Fruit fly (Drosophila melanogaster) whole organism, embryonic: ENCODE results near the gene CG5104.

Source experiments
- CG10654 ChIP-seq: fragments of 200-800 bp; sonication (Bioruptor generic); optimal IDR thresholded peaks from 2 replicates; lab custom pipeline; 2016; ENCODE audit warnings: missing biosample characterization, missing genetic modification characterization
- CG11696 ChIP-seq: fragments of 200-800 bp; sonication (Bioruptor generic); IDR thresholded peaks from 2 replicates; pipeline ENCODE4 v1.3.6; 2022; ENCODE audit warnings: missing biosample characterization, missing genetic modification characterization
- CG12219 ChIP-seq: fragments of 200-800 bp; sonication (Bioruptor generic); optimal IDR thresholded peaks from 3 replicates; lab custom pipeline; 2018; ENCODE audit warnings: missing biosample characterization, mild to moderate bottlenecking, missing genetic modification characterization
- CG12391 ChIP-seq: fragments of 200-800 bp; sonication (Bioruptor generic); optimal IDR thresholded peaks from 3 replicates; lab custom pipeline; 2018; ENCODE audit warnings: missing biosample characterization, mild to moderate bottlenecking, missing genetic modification characterization, moderate library complexity
- CG13123 ChIP-seq: fragments of 200-800 bp; sonication (Bioruptor generic); optimal IDR thresholded peaks from 2 replicates; lab custom pipeline; 2016; ENCODE audit warnings: missing biosample characterization, missing genetic modification characterization
- CG15479 ChIP-seq: fragments of 200-800 bp; sonication (Bioruptor generic); optimal IDR thresholded peaks from 3 replicates; lab custom pipeline; 2019; ENCODE audit warnings: missing biosample characterization, mild to moderate bottlenecking, missing genetic modification characterization, moderate library complexity
- CG15514 ChIP-seq: fragments of 200-800 bp; sonication (Bioruptor generic); optimal IDR thresholded peaks from 3 replicates; lab custom pipeline; 2017; ENCODE audit warnings: missing biosample characterization, missing genetic modification characterization, mild to moderate bottlenecking, moderate library complexity, missing genetic modification reagents
- CG2116 ChIP-seq: fragments of 200-800 bp; sonication (Bioruptor generic); optimal IDR thresholded peaks from 3 replicates; lab custom pipeline; 2018; ENCODE audit warnings: missing biosample characterization, mild to moderate bottlenecking, missing genetic modification characterization
- CG30431 ChIP-seq: fragments of 200-800 bp; sonication (Bioruptor generic); optimal IDR thresholded peaks from 2 replicates; lab custom pipeline; 2017; ENCODE audit warnings: missing biosample characterization, missing genetic modification characterization
- CG3281 ChIP-seq: fragments of 200-800 bp; sonication (Bioruptor generic); optimal IDR thresholded peaks from 3 replicates; lab custom pipeline; 2017; ENCODE audit warnings: missing biosample characterization, mild to moderate bottlenecking, missing genetic modification characterization
- CG6272 ChIP-seq: fragments of 200-800 bp; sonication (Bioruptor generic); IDR thresholded peaks from 2 replicates; pipeline ENCODE4 v1.3.6; 2022; ENCODE audit warnings: missing biosample characterization, missing genetic modification characterization
- CG8281 ChIP-seq: fragments of 200-800 bp; sonication (Bioruptor generic); optimal IDR thresholded peaks from 2 replicates; lab custom pipeline; 2018; ENCODE audit warnings: missing biosample characterization, mild to moderate bottlenecking, missing genetic modification characterization, moderate library complexity
- CrebB ChIP-seq: fragments of 200-800 bp; sonication (Bioruptor generic); optimal IDR thresholded peaks from 3 replicates; lab custom pipeline; 2018; ENCODE audit warnings: missing biosample characterization, mild to moderate bottlenecking, missing genetic modification characterization
- D ChIP-seq, 2 experiments: fragments of 200-800 bp in 1 of 2; fragments of >200 bp in 1 of 2; sonication (Bioruptor generic) in 1 of 2; optimal IDR thresholded peaks; 2 replicates in 1 of 2; 3 replicates in 1 of 2; lab custom pipeline; 2017; ENCODE audit warnings: mild to moderate bottlenecking in 1 of 2, missing biosample characterization in 1 of 2, missing genetic modification characterization in 1 of 2, missing genetic modification reagents in 1 of 2
- Dref ChIP-seq: fragments of 200-800 bp; sonication (Bioruptor generic); IDR thresholded peaks from 2 replicates; pipeline ENCODE4 v1.3.6; 2022; ENCODE audit warnings: missing biosample characterization, missing genetic modification characterization
- GATAe ChIP-seq: fragments of 200-800 bp; sonication (Bioruptor generic); conservative IDR thresholded peaks from 2 replicates; pipeline ENCODE4 v1.3.6; 2022; ENCODE audit warnings: missing biosample characterization, missing genetic modification characterization
- Hr39 ChIP-seq: fragments of >200 bp; optimal IDR thresholded peaks from 2 replicates; lab custom pipeline; 2017
- Lim3 ChIP-seq: fragments of 200-800 bp; sonication (Bioruptor generic); IDR thresholded peaks from 2 replicates; pipeline ENCODE4 v1.3.6; 2022; ENCODE audit warnings: missing biosample characterization, missing genetic modification characterization
- Mad ChIP-seq: fragments of 200-800 bp; sonication (Bioruptor generic); optimal IDR thresholded peaks from 2 replicates; lab custom pipeline; 2016; ENCODE audit warnings: missing biosample characterization, missing genetic modification characterization
- Meics ChIP-seq: fragments of 200-800 bp; sonication (Bioruptor generic); optimal IDR thresholded peaks from 2 replicates; lab custom pipeline; 2017; ENCODE audit warnings: missing biosample characterization, mild to moderate bottlenecking, missing genetic modification characterization
- Opbp ChIP-seq: fragments of 200-800 bp; sonication (Bioruptor generic); IDR thresholded peaks from 3 replicates; pipeline ENCODE4 v1.3.6; 2022; ENCODE audit warnings: missing biosample characterization, missing genetic modification characterization; ENCODE audit not compliant: partially characterized antibody
- Side ChIP-seq: fragments of 200-800 bp; sonication (Bioruptor generic); optimal IDR thresholded peaks from 2 replicates; lab custom pipeline; 2016; ENCODE audit warnings: missing biosample characterization, missing genetic modification characterization
- TFAM ChIP-seq: fragments of 200-800 bp; sonication (Bioruptor generic); optimal IDR thresholded peaks from 2 replicates; lab custom pipeline; 2017; ENCODE audit warnings: missing biosample characterization, missing genetic modification characterization, inconsistent platforms
- aop ChIP-seq: fragments of 200-800 bp; sonication (Bioruptor generic); IDR thresholded peaks from 2 replicates; pipeline ENCODE4 v1.3.6; 2022; ENCODE audit warnings: missing biosample characterization, missing genetic modification characterization
- ap ChIP-seq: fragments of 200-800 bp; sonication (Bioruptor generic); IDR thresholded peaks from 2 replicates; pipeline ENCODE4 v1.3.6; 2022; ENCODE audit warnings: missing biosample characterization, missing genetic modification characterization
- ara ChIP-seq: fragments of 200-800 bp; sonication (Bioruptor generic); IDR thresholded peaks from 2 replicates; pipeline ENCODE4 v1.3.6; 2022; ENCODE audit warnings: missing biosample characterization, missing genetic modification characterization
- ase ChIP-seq: fragments of 200-800 bp; sonication (Bioruptor generic); IDR thresholded peaks from 3 replicates; pipeline ENCODE4 v1.3.6; 2022; ENCODE audit warnings: missing biosample characterization, missing genetic modification characterization
- ash1 ChIP-seq: fragments of 200-800 bp; sonication (Bioruptor generic); optimal IDR thresholded peaks from 2 replicates; lab custom pipeline; 2018; ENCODE audit warnings: missing biosample characterization, mild to moderate bottlenecking, missing genetic modification characterization
- ems ChIP-seq: fragments of 200-800 bp; sonication (Bioruptor generic); optimal IDR thresholded peaks from 3 replicates; lab custom pipeline; 2016; ENCODE audit warnings: missing biosample characterization, missing genetic modification characterization
- ewg ChIP-seq: fragments of 200-800 bp; sonication (Bioruptor generic); optimal IDR thresholded peaks from 3 replicates; lab custom pipeline; 2017; ENCODE audit warnings: mild to moderate bottlenecking, missing biosample characterization, missing genetic modification reagents, missing genetic modification characterization
- exex ChIP-seq: fragments of 200-800 bp; sonication (Bioruptor generic); optimal IDR thresholded peaks from 4 replicates; lab custom pipeline; 2018; ENCODE audit warnings: missing biosample characterization, mild to moderate bottlenecking, missing genetic modification characterization, moderate library complexity
- eyg ChIP-seq: fragments of 200-800 bp; sonication (Bioruptor generic); optimal IDR thresholded peaks from 3 replicates; lab custom pipeline; 2016; ENCODE audit warnings: missing biosample characterization, missing genetic modification characterization
- fd3F ChIP-seq: fragments of 200-800 bp; sonication (Bioruptor generic); optimal IDR thresholded peaks from 2 replicates; lab custom pipeline; 2018; ENCODE audit warnings: missing biosample characterization, mild to moderate bottlenecking, missing genetic modification characterization, moderate library complexity
- inv ChIP-seq: fragments of 200-800 bp; sonication (Bioruptor generic); IDR thresholded peaks from 2 replicates; pipeline ENCODE4 v1.3.6; 2022; ENCODE audit warnings: missing biosample characterization, missing genetic modification characterization; ENCODE audit not compliant: partially characterized antibody
- jing ChIP-seq: fragments of 200-800 bp; sonication (Bioruptor generic); optimal IDR thresholded peaks from 2 replicates; lab custom pipeline; 2018; ENCODE audit warnings: missing biosample characterization, mild to moderate bottlenecking, missing genetic modification characterization
- mam ChIP-seq: fragments of 200-800 bp; sonication (Bioruptor generic); optimal IDR thresholded peaks from 3 replicates; lab custom pipeline; 2016; ENCODE audit warnings: missing biosample characterization, missing genetic modification characterization
- pb ChIP-seq: fragments of 200-800 bp; sonication (Bioruptor generic); optimal IDR thresholded peaks from 3 replicates; lab custom pipeline; 2016; ENCODE audit warnings: missing biosample characterization, missing genetic modification characterization
- repo ChIP-seq: fragments of 200-800 bp; sonication (Bioruptor generic); optimal IDR thresholded peaks from 2 replicates; lab custom pipeline; 2016; ENCODE audit warnings: missing biosample characterization, missing genetic modification characterization
- sd ChIP-seq: fragments of 200-800 bp; sonication (Bioruptor generic); optimal IDR thresholded peaks from 3 replicates; lab custom pipeline; 2018; ENCODE audit warnings: missing biosample characterization, mild to moderate bottlenecking, missing genetic modification characterization, moderate library complexity
- so ChIP-seq: fragments of 200-800 bp; sonication (Bioruptor generic); IDR thresholded peaks from 3 replicates; pipeline ENCODE4 v1.3.6; 2022; ENCODE audit warnings: missing biosample characterization, missing genetic modification characterization
- trem ChIP-seq: fragments of 200-800 bp; optimal IDR thresholded peaks from 3 replicates; lab custom pipeline; 2019; ENCODE audit warnings: missing biosample characterization, mild to moderate bottlenecking, missing genetic modification characterization, moderate library complexity
- ttk ChIP-seq: fragments of 200-800 bp; sonication (Bioruptor generic); IDR thresholded peaks from 2 replicates; pipeline ENCODE4 v2.1.2; 2022; ENCODE audit warnings: missing biosample characterization, missing genetic modification characterization
- twi ChIP-seq: fragments of 200-800 bp; optimal IDR thresholded peaks from 2 replicates; lab custom pipeline; 2019; ENCODE audit warnings: missing biosample characterization, mild to moderate bottlenecking, missing genetic modification characterization, moderate library complexity
- unpg ChIP-seq: fragments of 200-800 bp; sonication (Bioruptor generic); optimal IDR thresholded peaks from 3 replicates; lab custom pipeline; 2018; ENCODE audit warnings: missing biosample characterization, mild to moderate bottlenecking, missing genetic modification characterization, moderate library complexity
- usp ChIP-seq: fragments of >200 bp; optimal IDR thresholded peaks from 2 replicates; lab custom pipeline; 2017; ENCODE audit warnings: missing biosample characterization, missing genetic modification characterization
- vfl ChIP-seq: fragments of 200-800 bp; sonication (Bioruptor generic); optimal IDR thresholded peaks from 2 replicates; lab custom pipeline; 2016; ENCODE audit warnings: missing biosample characterization, missing genetic modification characterization
- vvl ChIP-seq: fragments of 200-800 bp; sonication (Bioruptor generic); IDR thresholded peaks from 2 replicates; pipeline ENCODE4 v1.3.6; 2022; ENCODE audit warnings: missing biosample characterization, missing genetic modification characterization
- zf30C ChIP-seq: fragments of 200-800 bp; sonication (Bioruptor generic); optimal IDR thresholded peaks from 3 replicates; lab custom pipeline; 2018; ENCODE audit warnings: missing biosample characterization, mild to moderate bottlenecking, missing genetic modification characterization
- zfh1 ChIP-seq: fragments of 200-800 bp; sonication (Bioruptor generic); IDR thresholded peaks from 3 replicates; pipeline ENCODE4 v1.3.6; 2022; ENCODE audit warnings: missing biosample characterization, missing genetic modification characterization

Gene CG5104

dm6 chr3L:20493417-20494261, 27.2 kb upstream of the CG5104 start (continued):
- TF ChIP-seq CG10654 (GFP tag; lab: Kevin White, UChicago), result peak; percentile 45
- peak; percentile 56 for TF ChIP-seq ap
- peak; percentile 77 for TF ChIP-seq CG12391 (tag; lab: Kevin White, UChicago)
- TF ChIP-seq trem (tag; lab: Kevin White, UChicago), result peak; percentile 9
- peak; percentile 19 for TF ChIP-seq sd (tag; lab: Kevin White, UChicago)
- TF ChIP-seq ewg, result peak; percentile 15
- peak; percentile 39 for TF ChIP-seq eyg (GFP tag; lab: Kevin White, UChicago)
- TF ChIP-seq vfl, result peak; percentile 41
- peak; percentile 15 for TF ChIP-seq CG2116 (GFP tag; lab: Kevin White, UChicago)
- TF ChIP-seq TFAM (GFP tag; lab: Kevin White, UChicago), result no peak
- TF ChIP-seq Meics, result peak; percentile 80
- no peak for TF ChIP-seq inv (GFP tag; lab: Robert Waterston, UW)
- no peak for TF ChIP-seq jing (GFP tag; lab: Kevin White, UChicago)
- TF ChIP-seq ara (GFP tag; lab: Robert Waterston, UW), result peak; percentile 50; the same call in 1 of the 2 replicates
- TF ChIP-seq CG13123 (GFP tag; lab: Kevin White, UChicago), result no peak
- no peak for TF ChIP-seq CG6272
- TF ChIP-seq Hr39 (lab: Kevin White, UChicago), result no peak
- TF ChIP-seq usp (GFP tag; lab: Kevin White, UChicago), result no peak
- peak; percentile 81 for TF ChIP-seq CG3281 (GFP tag; lab: Kevin White, UChicago)
- TF ChIP-seq zf30C, result no peak
- peak; percentile 50 for TF ChIP-seq fd3F (GFP tag; lab: Kevin White, UChicago)
- peak; percentile 73; the same call in 2 of the 3 replicates for TF ChIP-seq so (GFP tag; lab: Robert Waterston, UW)
- TF ChIP-seq exex, result peak; percentile 32
- peak; percentile 69 for TF ChIP-seq CG15479 (GFP tag; lab: Kevin White, UChicago)
- no peak for TF ChIP-seq ash1 (GFP tag; lab: Kevin White, UChicago)
- peak; percentile 56 for TF ChIP-seq CG15514 (GFP tag; lab: Kevin White, UChicago)
- no peak for TF ChIP-seq aop (GFP tag; lab: Robert Waterston, UW)
- 0 out of 2 replicates have a peak, but pooled peaks have one; percentile 27 for TF ChIP-seq GATAe (GFP tag; lab: Robert Waterston, UW)
- TF ChIP-seq CG12219, result peak; percentile 23
- TF ChIP-seq pb, result no peak
- TF ChIP-seq Lim3, result no peak; the same call in 1 of the 2 replicates
- no peak for TF ChIP-seq repo (GFP tag; lab: Kevin White, UChicago)
- TF ChIP-seq zfh1 (GFP tag; lab: Robert Waterston, UW), result peak; percentile 68; the same call in 2 of the 3 replicates
- TF ChIP-seq Dref (GFP tag; lab: Robert Waterston, UW), result no peak
- TF ChIP-seq mam (GFP tag; lab: Kevin White, UChicago), result peak; percentile 55
- TF ChIP-seq CG30431 (GFP tag; lab: Kevin White, UChicago), result no peak
- TF ChIP-seq Opbp (GFP tag; lab: Robert Waterston, UW), result no peak
- no peak for TF ChIP-seq D (optimal IDR thresholded peaks at IDR 0.05; lab: Kevin White, UChicago)
- no peak for TF ChIP-seq D (GFP tag; optimal IDR thresholded peaks at IDR 0.05; lab: Kevin White, UChicago)
- no peak for TF ChIP-seq Mad
- peak; percentile 59 for TF ChIP-seq CG11696 (GFP tag; lab: Robert Waterston, UW)
- peak; percentile 90 for TF ChIP-seq vvl (GFP tag; lab: Robert Waterston, UW)
- peak; percentile 20 for TF ChIP-seq ems
- peak; percentile 5 for TF ChIP-seq twi (tag; lab: Kevin White, UChicago)
- TF ChIP-seq ase (GFP tag; lab: Robert Waterston, UW), result peak; percentile 69; the same call in 2 of the 3 replicates
- TF ChIP-seq ttk (GFP tag; lab: Robert Waterston, UW), result peak; percentile 72; the same call in 1 of the 2 replicates
- peak; percentile 83 for TF ChIP-seq unpg
- peak; percentile 28 for TF ChIP-seq CrebB (tag; lab: Kevin White, UChicago)
- no peak for TF ChIP-seq CG8281
- peak; percentile 8 for TF ChIP-seq Side (GFP tag; lab: Kevin White, UChicago)
